In the genomic region with DNA sequence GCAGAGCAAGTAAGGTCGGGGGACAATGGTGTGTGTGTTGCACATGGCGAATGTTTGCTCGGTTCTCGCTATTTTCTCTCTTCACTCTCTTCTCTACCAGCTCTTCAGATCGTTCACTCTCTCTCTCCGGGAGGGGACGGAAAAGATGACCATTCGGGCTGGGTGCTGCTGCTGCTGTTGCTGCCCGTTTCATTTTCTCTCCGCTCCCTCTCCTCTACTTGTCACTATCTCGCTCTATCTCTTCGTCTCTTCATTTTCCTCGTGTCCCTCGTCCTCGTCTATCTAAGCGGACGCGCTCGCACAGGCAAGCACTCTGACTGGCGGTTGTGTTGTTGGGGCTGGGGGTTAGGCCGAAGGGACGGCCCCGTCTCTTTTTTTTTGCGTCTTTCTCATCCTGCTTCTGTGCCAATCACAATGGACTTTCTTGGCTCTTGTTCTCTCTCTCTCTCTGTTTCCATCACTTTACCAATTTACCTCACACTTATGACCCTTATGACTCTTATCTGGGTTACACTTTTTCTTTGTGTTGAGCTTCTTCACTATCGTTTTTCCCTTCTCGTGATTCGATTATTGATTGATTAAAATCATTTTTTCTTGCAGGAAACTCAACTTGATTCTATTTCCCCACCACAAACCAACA, we compare ENCODE assay signal across 1 worm cellular context.
A peak's percentile ranks its signal among the peaks of the same experiment; 100 is the strongest.
TF ChIP-seq lines count a peak whose summit lies in the region.

A gene (plus strand): TSS at position 601 of the 640 bp plus-strand sequence.
A gene (plus strand): TSS at position 601 of the 640 bp plus-strand sequence.

TF ChIP-seq in whole organism, L4 larva, 104 proteins besides CTCF, POLR2A, EP300 and RAD21 (continued from another document):
- TF ChIP-seq dmd-6 (GFP tag; IDR thresholded peaks at IDR 0.05; lab: Robert Waterston, UW) = peak; percentile 47; the same call in 1 of the 2 replicates
- no peak for TF ChIP-seq ceh-82 (tag; optimal IDR thresholded peaks at IDR 0.05; lab: Kevin White, UChicago)
- no peak for TF ChIP-seq nhr-25 (tag; optimal IDR thresholded peaks at IDR 0.05; lab: Kevin White, UChicago; ENCODE audit: borderline replicate concordance, insufficient read depth)
- no peak for TF ChIP-seq Y105C5A.15 (GFP tag; IDR thresholded peaks at IDR 0.05; lab: Robert Waterston, UW)
- no peak for TF ChIP-seq ceh-32 (tag; optimal IDR thresholded peaks at IDR 0.05; lab: Kevin White, UChicago; ENCODE audit: poor library complexity)
- peak; percentile 29 to 50 for TF ChIP-seq lsy-2 (tag; optimal IDR thresholded peaks at IDR 0.05; lab: Kevin White, UChicago)
- TF ChIP-seq ceh-62 (tag; optimal IDR thresholded peaks at IDR 0.05; lab: Kevin White, UChicago) = no peak
- no peak for TF ChIP-seq attf-4 (tag; optimal IDR thresholded peaks at IDR 0.05; lab: Kevin White, UChicago)
